Worm (Caenorhabditis elegans) whole organism, L4 larva: ENCODE measurements around the gene chil-19.

ENCODE experiments used
- T26A8.4 ChIP-seq: fragments of 200-800 bp; sonication (Bioruptor generic); IDR thresholded peaks from 2 replicates; pipeline ENCODE4 v1.3.6; 2022; ENCODE audit warnings: missing genetic modification characterization, missing compliant biosample characterization
- daf-12 ChIP-seq: fragments of 150-350 bp; optimal IDR thresholded peaks from 2 replicates; lab custom pipeline; 2014; ENCODE audit warnings: missing biosample characterization, missing genetic modification reagents, missing genetic modification characterization
- fos-1 ChIP-seq: fragments of 150-350 bp; optimal IDR thresholded peaks from 2 replicates; lab custom pipeline; 2014; ENCODE audit warnings: missing biosample characterization, missing genetic modification characterization
- lin-29 ChIP-seq: fragments of 200-800 bp; sonication (Bioruptor generic); IDR thresholded peaks from 2 replicates; pipeline ENCODE4 v1.3.6; 2022; ENCODE audit warnings: missing genetic modification reagents, missing genetic modification characterization, missing compliant biosample characterization
- lsy-2 ChIP-seq, 2 experiments: fragments of 150-350 bp in 1 of 2; sonication (generic microtip) in 1 of 2; optimal IDR thresholded peaks; 2 replicates each; lab custom pipeline; 2014 to 2017; ENCODE audit warnings: missing biosample characterization in 2 of 2, missing genetic modification characterization in 2 of 2
- mdl-1 ChIP-seq, 2 experiments: fragments of 150-350 bp in 1 of 2; sonication (generic microtip) in 1 of 2; optimal IDR thresholded peaks; 2 replicates each; lab custom pipeline; 2014 to 2017; ENCODE audit warnings: missing biosample characterization in 2 of 2, missing genetic modification characterization in 2 of 2
- nhr-77 ChIP-seq: fragments of 150-350 bp; optimal IDR thresholded peaks from 2 replicates; lab custom pipeline; 2014; ENCODE audit warnings: missing biosample characterization, missing genetic modification characterization
- rbr-2 ChIP-seq: sonication (generic microtip); optimal IDR thresholded peaks from 2 replicates; lab custom pipeline; 2016; ENCODE audit warnings: missing genotype, missing genetic modification characterization, missing compliant biosample characterization
- unc-39 ChIP-seq: sonication (generic microtip); optimal IDR thresholded peaks from 2 replicates; lab custom pipeline; 2017; ENCODE audit warnings: missing biosample characterization, missing genetic modification characterization
- ztf-11 ChIP-seq: fragments of 150-350 bp; optimal IDR thresholded peaks from 2 replicates; lab custom pipeline; 2014; ENCODE audit warnings: missing biosample characterization, missing genetic modification characterization

- TF ChIP-seq unc-39 (tag; lab: Kevin White, UChicago) (no peak), nhr-77 (no peak), rbr-2 (no peak), ztf-11 (tag; lab: Kevin White, UChicago) (no peak), T26A8.4 (GFP tag; lab: Robert Waterston, UW) (no peak), mdl-1 (tag; optimal IDR thresholded peaks at IDR 0.05; lab: Kevin White, UChicago) (no peak), lsy-2 (tag; optimal IDR thresholded peaks at IDR 0.05; lab: Kevin White, UChicago) (no peak), daf-12 (tag; lab: Kevin White, UChicago) (no peak), fos-1 (no peak), lin-29 (GFP tag; lab: Robert Waterston, UW) (no peak)
These were observed 28.1 kb downstream of the chil-19 start, which contains the start of gene M176.10 for ce11 chrII:9426076-9426475.
